Worm (Caenorhabditis elegans): ENCODE data around the gene F53A2.11.
"Not testable (repeated sequence)": the region's sequence is repeated elsewhere in the genome, so short reads cannot be mapped to it uniquely, and the experiment has no call there.

- TF ChIP-seq lsy-2 (tag; optimal IDR thresholded peaks at IDR 0.05) = peak in 1 of 2 experiments; percentile 77
- TF ChIP-seq unc-39, nhr-77, nhr-237, nhr-6, mdl-1 (tag; optimal IDR thresholded peaks at IDR 0.05): not testable (repeated sequence)
- peak; percentile 74 for TF ChIP-seq lin-13 (GFP tag; optimal IDR thresholded peaks at IDR 0.05)
- TF ChIP-seq blmp-1 (tag; optimal IDR thresholded peaks at IDR 0.05; ENCODE audit: insufficient read depth) = peak; percentile 45
These were observed 26.1 kb downstream of the F53A2.11 start, which contains the start of gene npp-18 for ce11 chrIII:13296289-13296874.
